Worm (Caenorhabditis elegans) whole organism, L4 larva: Measurements from ENCODE around the gene BE10.4.

ENCODE experiments used
- R02D3.7 ChIP-seq: fragments of 150-350 bp; sonication (generic microtip); optimal IDR thresholded peaks from 3 replicates; lab custom pipeline; 2014; ENCODE audit warnings: missing biosample characterization, missing genetic modification characterization
- ceh-44 ChIP-seq: fragments of 200-800 bp; sonication (Bioruptor generic); IDR thresholded peaks from 2 replicates; pipeline ENCODE4 v1.3.6; 2022; ENCODE audit warnings: missing genetic modification reagents, missing genetic modification characterization, missing compliant biosample characterization
- dve-1 ChIP-seq: sonication (generic microtip); optimal IDR thresholded peaks from 2 replicates; lab custom pipeline; 2017; ENCODE audit warnings: antibody characterized with exemption, mild to moderate bottlenecking, missing genetic modification characterization, missing compliant biosample characterization; ENCODE audit not compliant: insufficient read depth
- lin-15B ChIP-seq: fragments of 150-350 bp; sonication (generic microtip); optimal IDR thresholded peaks from 3 replicates; lab custom pipeline; 2014; ENCODE audit warnings: missing biosample characterization, missing genetic modification characterization
- nhr-10 ChIP-seq: fragments of 150-350 bp; optimal IDR thresholded peaks from 2 replicates; lab custom pipeline; 2014; ENCODE audit warnings: missing biosample characterization, missing genetic modification characterization
- nhr-237 ChIP-seq: sonication (generic microtip); optimal IDR thresholded peaks from 2 replicates; lab custom pipeline; 2017; ENCODE audit warnings: missing biosample characterization, missing genetic modification characterization
- nhr-6 ChIP-seq: fragments of 150-350 bp; optimal IDR thresholded peaks from 2 replicates; lab custom pipeline; 2014; ENCODE audit warnings: missing biosample characterization, missing genetic modification characterization
- nhr-76 ChIP-seq: fragments of 150-350 bp; optimal IDR thresholded peaks from 2 replicates; lab custom pipeline; 2014; ENCODE audit warnings: missing biosample characterization, missing genetic modification characterization
- skn-1 ChIP-seq: fragments of 150-350 bp; optimal IDR thresholded peaks from 2 replicates; lab custom pipeline; 2014; ENCODE audit warnings: missing biosample characterization, missing genetic modification characterization

DNA sequence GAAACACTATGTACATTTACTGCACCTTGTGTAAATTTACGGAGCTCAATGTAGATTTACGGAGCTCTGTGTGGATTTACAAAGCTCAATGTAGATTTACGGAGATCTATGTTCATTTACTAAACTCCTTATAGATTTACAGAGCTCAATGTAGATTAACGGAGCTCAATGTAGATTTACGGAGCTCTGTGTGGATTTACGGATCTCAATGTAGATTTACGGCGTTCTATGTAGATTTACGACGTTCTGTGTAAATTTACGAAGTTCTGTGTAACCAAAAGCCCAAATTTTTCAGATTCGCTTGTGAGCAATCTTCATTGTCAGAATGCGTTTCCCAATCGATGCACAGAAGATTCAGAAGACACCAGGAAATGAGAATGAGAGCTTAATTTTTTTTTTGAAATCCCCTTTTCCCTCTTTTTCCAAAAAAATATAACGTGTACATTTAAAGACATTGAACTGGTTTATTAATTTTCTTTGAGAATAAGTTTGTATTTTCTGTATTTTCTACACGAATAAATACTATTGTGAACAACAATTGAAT is 23.5 kb downstream of the BE10.4 start:
- no peak for TF ChIP-seq skn-1 (tag; lab: Kevin White, UChicago)
- TF ChIP-seq nhr-237 (tag; lab: Kevin White, UChicago): no peak
- no peak for TF ChIP-seq nhr-10 (tag; lab: Kevin White, UChicago)
- TF ChIP-seq nhr-76 (tag; lab: Kevin White, UChicago): no peak
- no peak for TF ChIP-seq ceh-44 (GFP tag; lab: Robert Waterston, UW)
- no peak for TF ChIP-seq dve-1
- no peak for TF ChIP-seq R02D3.7
- no peak for TF ChIP-seq nhr-6 (tag; lab: Kevin White, UChicago)
- TF ChIP-seq lin-15B: no peak
